Fruit fly (Drosophila melanogaster) whole organism, embryonic: Measurements from ENCODE around the gene CG8460.
A peak's percentile ranks its signal among the peaks of the same experiment; 100 is the strongest.

Source experiments
- Atf3 ChIP-seq: fragments of 200-800 bp; sonication (Bioruptor generic); optimal IDR thresholded peaks from 3 replicates; lab custom pipeline; 2016; ENCODE audit warnings: missing biosample characterization, missing genetic modification characterization
- CG10321 ChIP-seq: fragments of 200-800 bp; sonication (Bioruptor generic); IDR thresholded peaks from 2 replicates; pipeline ENCODE4 v1.3.6; 2022; ENCODE audit warnings: missing biosample characterization, missing genetic modification characterization
- CG10431 ChIP-seq: fragments of 200-800 bp; sonication (Bioruptor generic); optimal IDR thresholded peaks from 3 replicates; lab custom pipeline; 2018; ENCODE audit warnings: missing biosample characterization, mild to moderate bottlenecking, missing genetic modification characterization
- CG10462 ChIP-seq: fragments of 200-800 bp; sonication (Bioruptor generic); optimal IDR thresholded peaks from 2 replicates; lab custom pipeline; 2016; ENCODE audit warnings: missing biosample characterization, missing genetic modification characterization
- CG11093 ChIP-seq: fragments of 200-800 bp; sonication (Bioruptor generic); IDR thresholded peaks from 3 replicates; pipeline ENCODE4 v1.3.6; 2022; ENCODE audit warnings: missing biosample characterization, missing genetic modification characterization
- CG12744 ChIP-seq: fragments of 200-800 bp; sonication (Bioruptor generic); optimal IDR thresholded peaks from 2 replicates; lab custom pipeline; 2016; ENCODE audit warnings: missing biosample characterization, missing genetic modification characterization
- CG17802 ChIP-seq: fragments of 200-800 bp; sonication (Bioruptor generic); optimal IDR thresholded peaks from 2 replicates; lab custom pipeline; 2018; ENCODE audit warnings: missing biosample characterization, mild to moderate bottlenecking, missing genetic modification characterization, moderate library complexity
- CG1792 ChIP-seq: fragments of 200-800 bp; sonication (Bioruptor generic); optimal IDR thresholded peaks from 2 replicates; lab custom pipeline; 2016; ENCODE audit warnings: missing biosample characterization, missing genetic modification characterization
- CG31365 ChIP-seq: fragments of 200-800 bp; sonication (Bioruptor generic); optimal IDR thresholded peaks from 2 replicates; lab custom pipeline; 2018; ENCODE audit warnings: missing biosample characterization, mild to moderate bottlenecking, missing genetic modification characterization
- CG3847 ChIP-seq: fragments of 200-800 bp; sonication (Bioruptor generic); IDR thresholded peaks from 2 replicates; pipeline ENCODE4 v1.3.6; 2022; ENCODE audit warnings: missing biosample characterization, missing genetic modification characterization
- CG42726 ChIP-seq: fragments of 200-800 bp; sonication (Bioruptor generic); IDR thresholded peaks from 2 replicates; pipeline ENCODE4 v1.3.6; 2022; ENCODE audit warnings: missing biosample characterization, missing genetic modification characterization; ENCODE audit not compliant: partially characterized antibody
- CG43689 ChIP-seq: fragments of 200-800 bp; sonication (Bioruptor generic); IDR thresholded peaks from 2 replicates; pipeline ENCODE4 v1.3.6; 2022; ENCODE audit warnings: missing biosample characterization, missing genetic modification characterization
- CG4424 ChIP-seq: fragments of 200-800 bp; sonication (Bioruptor generic); optimal IDR thresholded peaks from 3 replicates; lab custom pipeline; 2016; ENCODE audit warnings: missing biosample characterization, missing genetic modification characterization
- CG4730 ChIP-seq: fragments of 200-800 bp; sonication (Bioruptor generic); IDR thresholded peaks from 2 replicates; pipeline ENCODE4 v1.3.6; 2022; ENCODE audit warnings: missing biosample characterization, missing genetic modification characterization
- CG4854 ChIP-seq: fragments of 200-800 bp; sonication (Bioruptor generic); optimal IDR thresholded peaks from 2 replicates; lab custom pipeline; 2016; ENCODE audit warnings: missing biosample characterization, missing genetic modification characterization, inconsistent platforms
- CG5953 ChIP-seq: fragments of 200-800 bp; sonication (Bioruptor generic); IDR thresholded peaks from 2 replicates; pipeline ENCODE4 v1.3.6; 2022; ENCODE audit warnings: missing biosample characterization, missing genetic modification characterization
- CG6791 ChIP-seq: fragments of 200-800 bp; sonication (Bioruptor generic); IDR thresholded peaks from 3 replicates; pipeline ENCODE4 v1.3.6; 2022; ENCODE audit warnings: missing biosample characterization, missing genetic modification characterization; ENCODE audit not compliant: partially characterized antibody
- CG7357 ChIP-seq: fragments of 200-800 bp; sonication (Bioruptor generic); IDR thresholded peaks from 3 replicates; pipeline ENCODE4 v1.3.6; 2022; ENCODE audit warnings: missing biosample characterization, missing genetic modification characterization
- CG8089 ChIP-seq: fragments of 200-800 bp; sonication (Bioruptor generic); optimal IDR thresholded peaks from 3 replicates; lab custom pipeline; 2016; ENCODE audit warnings: missing biosample characterization, missing genetic modification characterization
- CG8290 ChIP-seq, 3 experiments: fragments of 200-800 bp; sonication (Bioruptor generic); optimal IDR thresholded peaks; 2 replicates each; lab custom pipeline; 2016 to 2019; ENCODE audit warnings: missing biosample characterization in 3 of 3, missing genetic modification characterization in 3 of 3, mild to moderate bottlenecking in 2 of 3, moderate library complexity in 1 of 3
- CG8944 ChIP-seq: fragments of 200-800 bp; sonication (Bioruptor generic); optimal IDR thresholded peaks from 3 replicates; lab custom pipeline; 2016; ENCODE audit warnings: missing biosample characterization, missing genetic modification characterization
- Gsc ChIP-seq: fragments of 200-800 bp; sonication (Bioruptor generic); IDR thresholded peaks from 2 replicates; pipeline ENCODE4 v1.3.6; 2022; ENCODE audit warnings: missing biosample characterization, missing genetic modification characterization
- HLH3B ChIP-seq: fragments of 200-800 bp; sonication (Bioruptor generic); IDR thresholded peaks from 2 replicates; pipeline ENCODE4 v1.3.6; 2022; ENCODE audit warnings: missing biosample characterization, missing genetic modification characterization
- HmgD ChIP-seq: fragments of 200-800 bp; sonication (Bioruptor generic); optimal IDR thresholded peaks from 3 replicates; lab custom pipeline; 2016; ENCODE audit warnings: missing biosample characterization, missing genetic modification characterization
- Med ChIP-seq: fragments of 200-800 bp; sonication (Bioruptor generic); peaks from one replicate; lab custom pipeline; 2016; ENCODE audit warnings: missing biosample characterization, missing genetic modification characterization, mild to moderate bottlenecking, inconsistent platforms, moderate library complexity
- Nf-YB ChIP-seq: fragments of 200-800 bp; sonication (Bioruptor generic); optimal IDR thresholded peaks from 3 replicates; lab custom pipeline; 2019; ENCODE audit warnings: missing biosample characterization, mild to moderate bottlenecking, missing genetic modification characterization, moderate library complexity
- Opbp ChIP-seq: fragments of 200-800 bp; sonication (Bioruptor generic); IDR thresholded peaks from 3 replicates; pipeline ENCODE4 v1.3.6; 2022; ENCODE audit warnings: missing biosample characterization, missing genetic modification characterization; ENCODE audit not compliant: partially characterized antibody
- Sox100B ChIP-seq: fragments of 200-800 bp; sonication (Bioruptor generic); optimal IDR thresholded peaks from 3 replicates; lab custom pipeline; 2018; ENCODE audit warnings: missing biosample characterization, mild to moderate bottlenecking, missing genetic modification characterization
- Xbp1 ChIP-seq: fragments of 200-800 bp; sonication (Bioruptor generic); optimal IDR thresholded peaks from 3 replicates; lab custom pipeline; 2016; ENCODE audit warnings: missing biosample characterization, mild to moderate bottlenecking, missing genetic modification characterization
- Xrp1 ChIP-seq: fragments of 200-800 bp; sonication (Bioruptor generic); IDR thresholded peaks from 2 replicates; pipeline ENCODE4 v1.3.6; 2022; ENCODE audit warnings: missing biosample characterization, missing genetic modification characterization
- aop ChIP-seq: fragments of 200-800 bp; sonication (Bioruptor generic); IDR thresholded peaks from 2 replicates; pipeline ENCODE4 v1.3.6; 2022; ENCODE audit warnings: missing biosample characterization, missing genetic modification characterization
- ase ChIP-seq: fragments of 200-800 bp; sonication (Bioruptor generic); IDR thresholded peaks from 3 replicates; pipeline ENCODE4 v1.3.6; 2022; ENCODE audit warnings: missing biosample characterization, missing genetic modification characterization
- az2 ChIP-seq: fragments of 200-800 bp; sonication (Bioruptor generic); optimal IDR thresholded peaks from 3 replicates; lab custom pipeline; 2016; ENCODE audit warnings: missing biosample characterization, missing genetic modification characterization
- bowl ChIP-seq: fragments of 200-800 bp; sonication (Bioruptor generic); IDR thresholded peaks from 2 replicates; pipeline ENCODE4 v1.3.6; 2022; ENCODE audit warnings: missing biosample characterization, missing genetic modification characterization
- br ChIP-seq: fragments of >200 bp; optimal IDR thresholded peaks from 2 replicates; lab custom pipeline; 2017
- chn ChIP-seq: fragments of 200-800 bp; sonication (Bioruptor generic); optimal IDR thresholded peaks from 2 replicates; lab custom pipeline; 2016; ENCODE audit warnings: missing biosample characterization, missing genetic modification characterization
- fd3F ChIP-seq: fragments of 200-800 bp; sonication (Bioruptor generic); optimal IDR thresholded peaks from 2 replicates; lab custom pipeline; 2018; ENCODE audit warnings: missing biosample characterization, mild to moderate bottlenecking, missing genetic modification characterization, moderate library complexity
- ham ChIP-seq: fragments of 200-800 bp; sonication (Bioruptor generic); IDR thresholded peaks from 2 replicates; pipeline ENCODE4 v1.3.6; 2022; ENCODE audit warnings: missing biosample characterization, missing genetic modification characterization
- kah ChIP-seq: fragments of 200-800 bp; sonication (Bioruptor generic); optimal IDR thresholded peaks from 2 replicates; lab custom pipeline; 2018; ENCODE audit warnings: missing biosample characterization, mild to moderate bottlenecking, missing genetic modification characterization
- ken ChIP-seq: fragments of 200-800 bp; sonication (Bioruptor generic); IDR thresholded peaks from 3 replicates; pipeline ENCODE4 v1.3.6; 2022; ENCODE audit warnings: missing biosample characterization, missing genetic modification characterization
- luna ChIP-seq: fragments of 200-800 bp; sonication (Bioruptor generic); optimal IDR thresholded peaks from 2 replicates; lab custom pipeline; 2016; ENCODE audit warnings: missing biosample characterization, missing genetic modification characterization
- maf-S ChIP-seq: fragments of 200-800 bp; sonication (Bioruptor generic); optimal IDR thresholded peaks from 2 replicates; lab custom pipeline; 2016; ENCODE audit warnings: missing biosample characterization, missing genetic modification characterization
- oc ChIP-seq: fragments of 200-800 bp; sonication (Bioruptor generic); optimal IDR thresholded peaks from 2 replicates; lab custom pipeline; 2018; ENCODE audit warnings: missing biosample characterization, mild to moderate bottlenecking, missing genetic modification characterization, moderate library complexity
- onecut ChIP-seq: fragments of 200-800 bp; sonication (Bioruptor generic); IDR thresholded peaks from 2 replicates; pipeline ENCODE4 v1.3.6; 2022; ENCODE audit warnings: missing biosample characterization, missing genetic modification characterization
- pfk ChIP-seq: fragments of 200-800 bp; sonication (Bioruptor generic); optimal IDR thresholded peaks from 2 replicates; lab custom pipeline; 2018; ENCODE audit warnings: missing biosample characterization, mild to moderate bottlenecking, missing genetic modification characterization, moderate library complexity
- pzg ChIP-seq: fragments of 200-800 bp; sonication (Bioruptor generic); optimal IDR thresholded peaks from 3 replicates; lab custom pipeline; 2018; ENCODE audit warnings: missing biosample characterization, mild to moderate bottlenecking, missing genetic modification characterization, moderate library complexity
- ranshi ChIP-seq: fragments of 200-800 bp; sonication (Bioruptor generic); IDR thresholded peaks from 2 replicates; pipeline ENCODE4 v1.3.6; 2022; ENCODE audit warnings: missing biosample characterization, missing genetic modification characterization
- schlank ChIP-seq: fragments of 200-800 bp; sonication (Bioruptor generic); optimal IDR thresholded peaks from 2 replicates; lab custom pipeline; 2018; ENCODE audit warnings: missing biosample characterization, mild to moderate bottlenecking, missing genetic modification characterization
- slp2 ChIP-seq: fragments of 200-800 bp; sonication (Bioruptor generic); optimal IDR thresholded peaks from 2 replicates; lab custom pipeline; 2016; ENCODE audit warnings: missing biosample characterization, missing genetic modification characterization
- sr ChIP-seq: fragments of 200-800 bp; sonication (Bioruptor generic); IDR thresholded peaks from 3 replicates; pipeline ENCODE4 v1.3.6; 2022; ENCODE audit warnings: missing biosample characterization, missing genetic modification characterization
- unpg ChIP-seq: fragments of 200-800 bp; sonication (Bioruptor generic); optimal IDR thresholded peaks from 3 replicates; lab custom pipeline; 2018; ENCODE audit warnings: missing biosample characterization, mild to moderate bottlenecking, missing genetic modification characterization, moderate library complexity

Gene CG8460

dm6 chr2L:8212666-8213270 lies 15.8 kb downstream of the CG8460 start, which contains the start of the genes CG8372 and CG8360 (continued):
- TF ChIP-seq ase (GFP tag; lab: Robert Waterston, UW) (peak; percentile 99), Opbp (GFP tag; lab: Robert Waterston, UW) (no peak; the same call in 2 of the 3 replicates), CG5953 (peak; percentile 98), Med (GFP tag; lab: Kevin White, UChicago) (peak; percentile 100), CG3847 (GFP tag; lab: Robert Waterston, UW) (peak; percentile 99), oc (tag; lab: Kevin White, UChicago) (peak; percentile 97), Sox100B (GFP tag; lab: Kevin White, UChicago) (peak; percentile 96), CG10462 (GFP tag; lab: Kevin White, UChicago) (peak; percentile 99), ranshi (peak; percentile 99), ken (GFP tag; lab: Robert Waterston, UW) (peak; percentile 99), bowl (GFP tag; lab: Robert Waterston, UW) (peak; percentile 97), CG43689 (GFP tag; lab: Robert Waterston, UW) (peak; percentile 98), CG42726 (GFP tag; lab: Robert Waterston, UW) (no peak), CG1792 (GFP tag; lab: Kevin White, UChicago) (peak; percentile 98), HmgD (GFP tag; lab: Kevin White, UChicago) (peak; percentile 99), chn (peak; percentile 99), CG4730 (peak; percentile 99), ham (GFP tag; lab: Robert Waterston, UW) (peak; percentile 93), CG6791 (0 out of 3 replicates have a peak, but pooled peaks have one; percentile 25), unpg (GFP tag; lab: Kevin White, UChicago) (peak; percentile 99), slp2 (GFP tag; lab: Kevin White, UChicago) (peak; percentile 99), maf-S (GFP tag; lab: Kevin White, UChicago) (peak; percentile 99), CG8290 (GFP tag; optimal IDR thresholded peaks at IDR 0.05; lab: Kevin White, UChicago) (peak; percentile 98), CG8290 (tag; optimal IDR thresholded peaks at IDR 0.05; lab: Kevin White, UChicago) (peak; percentile 89 to 97), CG12744 (GFP tag; lab: Kevin White, UChicago) (peak; percentile 97), br (lab: Kevin White, UChicago) (no peak), schlank (tag; lab: Kevin White, UChicago) (peak; percentile 97), pzg (GFP tag; lab: Kevin White, UChicago) (peak; percentile 74), onecut (GFP tag; lab: Robert Waterston, UW) (peak; percentile 96), az2 (peak; percentile 99), CG10321 (GFP tag; lab: Robert Waterston, UW) (peak; percentile 88), CG10431 (GFP tag; lab: Kevin White, UChicago) (peak; percentile 92), CG8944 (GFP tag; lab: Kevin White, UChicago) (peak; percentile 99), CG11093 (peak; percentile 99), CG17802 (tag; lab: Kevin White, UChicago) (peak; percentile 92), fd3F (GFP tag; lab: Kevin White, UChicago) (peak; percentile 96), CG31365 (tag; lab: Kevin White, UChicago) (peak; percentile 92), luna (GFP tag; lab: Kevin White, UChicago) (peak; percentile 97), CG4424 (peak; percentile 99), Xbp1 (GFP tag; lab: Kevin White, UChicago) (peak; percentile 100), kah (GFP tag; lab: Kevin White, UChicago) (peak; percentile 93), pfk (GFP tag; lab: Kevin White, UChicago) (peak; percentile 59), sr (GFP tag; lab: Robert Waterston, UW) (peak; percentile 97), Gsc (GFP tag; lab: Robert Waterston, UW) (peak; percentile 97), aop (GFP tag; lab: Robert Waterston, UW) (peak; percentile 95), Nf-YB (GFP tag; lab: Kevin White, UChicago) (peak; percentile 88), Xrp1 (GFP tag; lab: Robert Waterston, UW) (peak; percentile 100), HLH3B (GFP tag; lab: Robert Waterston, UW) (peak; percentile 99), CG4854 (GFP tag; lab: Kevin White, UChicago) (peak; percentile 98), CG7357 (GFP tag; lab: Robert Waterston, UW) (peak; percentile 95), Atf3 (peak; percentile 99), CG8089 (GFP tag; lab: Kevin White, UChicago) (peak; percentile 99)
